Worm (Caenorhabditis elegans) whole organism, L2 larva: Measurements from ENCODE around the gene W07E11.1.

Experiments
- elt-3 ChIP-seq: sonication (generic microtip); optimal IDR thresholded peaks from 2 replicates; lab custom pipeline; 2017; ENCODE audit warnings: missing biosample characterization, missing genetic modification characterization
- mbf-1 ChIP-seq: sonication (generic microtip); optimal IDR thresholded peaks from 2 replicates; lab custom pipeline; 2017; ENCODE audit warnings: missing biosample characterization, missing genetic modification characterization
- skn-1 ChIP-seq: sonication (generic microtip); optimal IDR thresholded peaks from 2 replicates; lab custom pipeline; 2017; ENCODE audit warnings: missing biosample characterization, missing genetic modification characterization
- snpc-4 ChIP-seq: fragments of 150-350 bp; optimal IDR thresholded peaks from 2 replicates; lab custom pipeline; 2014; ENCODE audit warnings: missing biosample characterization, missing genetic modification characterization

- TF ChIP-seq mbf-1 (tag; lab: Kevin White, UChicago) = no peak
- no peak for TF ChIP-seq skn-1 (tag; lab: Kevin White, UChicago)
- no peak for TF ChIP-seq elt-3 (tag; lab: Kevin White, UChicago)
- no peak for TF ChIP-seq snpc-4 (tag; lab: Kevin White, UChicago)
Observed at ce11 chrX:10138494-10138893, 54.1 kb downstream of the W07E11.1 start, which contains the start of gene moc-1.
